Fruit fly (Drosophila melanogaster) whole organism, wandering third instar larva: ENCODE results near the gene hb.

Experiments used
- Abd-B ChIP-seq: fragments of >200 bp; optimal IDR thresholded peaks from 2 replicates; lab custom pipeline; 2017; ENCODE audit warnings: missing biosample characterization, missing genetic modification characterization
- CG32264 ChIP-seq: fragments of 200-800 bp; sonication (Bioruptor generic); optimal IDR thresholded peaks from 2 replicates; lab custom pipeline; 2016; ENCODE audit warnings: missing biosample characterization, missing genetic modification characterization
- CG9705 ChIP-seq: fragments of 200-800 bp; sonication (Bioruptor generic); optimal IDR thresholded peaks from 2 replicates; lab custom pipeline; 2018; ENCODE audit warnings: missing biosample characterization, mild to moderate bottlenecking, missing genetic modification characterization
- CrebA ChIP-seq: fragments of 200-800 bp; sonication (Bioruptor generic); optimal IDR thresholded peaks from 2 replicates; lab custom pipeline; 2016; ENCODE audit warnings: missing biosample characterization, mild to moderate bottlenecking, missing genetic modification characterization, borderline replicate concordance
- Dfd ChIP-seq: fragments of >200 bp; optimal IDR thresholded peaks from 2 replicates; lab custom pipeline; 2017; ENCODE audit warnings: missing biosample characterization, missing genetic modification characterization
- Dif ChIP-seq: fragments of 200-275, 200-300 bp; sonication (Bioruptor generic); optimal IDR thresholded peaks from 2 replicates; lab custom pipeline; 2018; ENCODE audit warnings: missing biosample characterization, missing genetic modification characterization; ENCODE audit not compliant: partially characterized antibody
- HLH106 ChIP-seq: fragments of 200-800 bp; optimal IDR thresholded peaks from 3 replicates; lab custom pipeline; 2019; ENCODE audit warnings: missing biosample characterization, mild to moderate bottlenecking, missing genetic modification characterization, moderate library complexity
- Hnf4 ChIP-seq: fragments of 200-800 bp; sonication (Bioruptor generic); optimal IDR thresholded peaks from 2 replicates; lab custom pipeline; 2016; ENCODE audit warnings: missing biosample characterization, mild to moderate bottlenecking, missing genetic modification characterization
- Hr78 ChIP-seq: fragments of >200 bp; optimal IDR thresholded peaks from 2 replicates; lab custom pipeline; 2017; ENCODE audit warnings: missing biosample characterization, missing genetic modification characterization
- Hr83 ChIP-seq: fragments of 200-300 bp; sonication (Bioruptor generic); optimal IDR thresholded peaks from 2 replicates; lab custom pipeline; 2016; ENCODE audit warnings: missing biosample characterization, mild to moderate bottlenecking, missing genetic modification characterization, moderate library complexity; ENCODE audit not compliant: poor library complexity, severe bottlenecking
- Jra ChIP-seq: sonication (Bioruptor generic); optimal IDR thresholded peaks from 2 replicates; lab custom pipeline; 2016; ENCODE audit warnings: missing biosample characterization, missing genetic modification characterization
- Myc ChIP-seq: fragments of >200 bp; optimal IDR thresholded peaks from 2 replicates; lab custom pipeline; 2017
- N ChIP-seq: fragments of >200 bp; optimal IDR thresholded peaks from 2 replicates; lab custom pipeline; 2018; ENCODE audit warnings: missing biosample characterization, missing external identifiers, missing genetic modification characterization
- OdsH ChIP-seq: fragments of 200-800 bp; sonication (Bioruptor generic); optimal IDR thresholded peaks from 2 replicates; lab custom pipeline; 2016; ENCODE audit warnings: missing biosample characterization, mild to moderate bottlenecking, missing genetic modification characterization
- Rel ChIP-seq, 2 experiments: fragments of 200-800 bp; sonication (Bioruptor generic) in 1 of 2; optimal IDR thresholded peaks; 2 replicates in 1 of 2; 3 replicates in 1 of 2; lab custom pipeline; 2016 to 2019; ENCODE audit warnings: mild to moderate bottlenecking in 2 of 2, missing biosample characterization in 2 of 2, missing genetic modification characterization in 2 of 2, moderate library complexity in 1 of 2
- Sp1 ChIP-seq: fragments of 200-800 bp; sonication (Bioruptor generic); optimal IDR thresholded peaks from 3 replicates; lab custom pipeline; 2019; ENCODE audit warnings: missing biosample characterization, mild to moderate bottlenecking, missing genetic modification characterization, moderate library complexity
- br ChIP-seq: fragments of 200-800 bp; sonication (Bioruptor generic); optimal IDR thresholded peaks from 2 replicates; lab custom pipeline; 2016; ENCODE audit warnings: missing biosample characterization, missing genetic modification characterization
- brk ChIP-seq: fragments of 200-800 bp; sonication (Bioruptor generic); optimal IDR thresholded peaks from 2 replicates; lab custom pipeline; 2016; ENCODE audit warnings: missing biosample characterization, mild to moderate bottlenecking, missing genetic modification characterization
- dl ChIP-seq, 2 experiments: fragments of 175-275, 200-275 bp in 1 of 2; fragments of 200-275 bp in 1 of 2; sonication (Bioruptor generic); optimal IDR thresholded peaks; lab custom pipeline; 2018; ENCODE audit warnings: mild to moderate bottlenecking in 2 of 2, missing biosample characterization in 2 of 2, missing genetic modification characterization in 2 of 2, moderate library complexity in 2 of 2; ENCODE audit not compliant: partially characterized antibody in 2 of 2, insufficient read depth in 1 of 2
- dsf ChIP-seq: sonication (Bioruptor generic); optimal IDR thresholded peaks from 2 replicates; lab custom pipeline; 2016; ENCODE audit warnings: missing biosample characterization, missing genetic modification characterization, borderline replicate concordance
- ey ChIP-seq: fragments of 200-800 bp; sonication (Bioruptor generic); optimal IDR thresholded peaks from 2 replicates; lab custom pipeline; 2016; ENCODE audit warnings: missing biosample characterization, missing genetic modification characterization
- foxo ChIP-seq, 2 experiments: fragments of 200-800 bp; sonication (Bioruptor generic); optimal IDR thresholded peaks; 2 replicates in 1 of 2; 3 replicates in 1 of 2; lab custom pipeline; 2016 to 2017; ENCODE audit warnings: missing biosample characterization in 2 of 2, missing genetic modification characterization in 2 of 2
- fru ChIP-seq: fragments of 200-800 bp; sonication (Bioruptor generic); optimal IDR thresholded peaks from 3 replicates; lab custom pipeline; 2016; ENCODE audit warnings: missing biosample characterization, mild to moderate bottlenecking, missing genetic modification characterization
- h ChIP-seq: fragments of 200-800 bp; sonication (Bioruptor generic); optimal IDR thresholded peaks from 3 replicates; lab custom pipeline; 2016; ENCODE audit warnings: missing biosample characterization, mild to moderate bottlenecking, missing genetic modification characterization
- jim ChIP-seq: fragments of 175-275, 200-325 bp; sonication (Bioruptor generic); optimal IDR thresholded peaks from 2 replicates; lab custom pipeline; 2016; ENCODE audit warnings: missing biosample characterization, mild to moderate bottlenecking, missing genetic modification characterization
- lola ChIP-seq: fragments of >200 bp; optimal IDR thresholded peaks from 2 replicates; lab custom pipeline; 2017; ENCODE audit warnings: missing biosample characterization, missing genetic modification characterization
- pan ChIP-seq: fragments of >200 bp; optimal IDR thresholded peaks from 2 replicates; lab custom pipeline; 2017
- psq ChIP-seq: fragments of 200-800 bp; sonication (Bioruptor generic); optimal IDR thresholded peaks from 3 replicates; lab custom pipeline; 2017; ENCODE audit warnings: missing biosample characterization, mild to moderate bottlenecking, missing genetic modification characterization, moderate library complexity
- rgr ChIP-seq: fragments of 200-800 bp; sonication (Bioruptor generic); optimal IDR thresholded peaks from 3 replicates; lab custom pipeline; 2016; ENCODE audit warnings: missing biosample characterization, mild to moderate bottlenecking, missing genetic modification characterization
- sage ChIP-seq: fragments of 200-800 bp; sonication (Bioruptor generic); optimal IDR thresholded peaks from 2 replicates; lab custom pipeline; 2016; ENCODE audit warnings: missing biosample characterization, mild to moderate bottlenecking, missing genetic modification characterization
- sv ChIP-seq: fragments of 200-800 bp; sonication (Bioruptor generic); optimal IDR thresholded peaks from 3 replicates; lab custom pipeline; 2016; ENCODE audit warnings: missing biosample characterization, missing genetic modification characterization
- tai ChIP-seq: sonication (Bioruptor generic); optimal IDR thresholded peaks from 2 replicates; lab custom pipeline; 2016; ENCODE audit warnings: missing biosample characterization, missing genetic modification characterization
- usp ChIP-seq: fragments of >200 bp; optimal IDR thresholded peaks from 2 replicates; lab custom pipeline; 2017; ENCODE audit warnings: missing biosample characterization, missing genetic modification characterization
- woc ChIP-seq: sonication (Bioruptor generic); optimal IDR thresholded peaks from 2 replicates; lab custom pipeline; 2016; ENCODE audit warnings: missing biosample characterization, mild to moderate bottlenecking, missing genetic modification characterization

Gene hb

dm6 chr3R:8670529-8671491, 26.8 kb downstream of the hb start, which contains the start of gene p:
Gene p (minus strand): TSS chr3R:8670684.
- TF ChIP-seq foxo (GFP tag; optimal IDR thresholded peaks at IDR 0.05; lab: Kevin White, UChicago) (peak in 1 of 2 experiments; percentile 62), sage (peak; percentile 11), usp (GFP tag; lab: Kevin White, UChicago) (no peak), dsf (peak; percentile 6), sv (no peak), h (GFP tag; lab: Kevin White, UChicago) (peak; percentile 33), woc (GFP tag; lab: Kevin White, UChicago) (peak; percentile 55), Hnf4 (GFP tag; lab: Kevin White, UChicago) (peak; percentile 21), fru (GFP tag; lab: Kevin White, UChicago) (peak; percentile 83), Hr83 (GFP tag; lab: Kevin White, UChicago) (peak; percentile 9), ey (GFP tag; lab: Kevin White, UChicago) (peak; percentile 1), HLH106 (tag; lab: Kevin White, UChicago) (no peak), OdsH (peak; percentile 47), rgr (GFP tag; lab: Kevin White, UChicago) (peak; percentile 61), Jra (GFP tag; lab: Kevin White, UChicago) (peak; percentile 18), Myc (lab: Kevin White, UChicago) (no peak)

- no peak for TF ChIP-seq CrebA
- TF ChIP-seq h (GFP tag; lab: Kevin White, UChicago): peak; percentile 67
- TF ChIP-seq lola (GFP tag; lab: Kevin White, UChicago): no peak
- peak; percentile 8 to 48 for TF ChIP-seq foxo (GFP tag; optimal IDR thresholded peaks at IDR 0.05; lab: Kevin White, UChicago)
- no peak for TF ChIP-seq psq (GFP tag; lab: Kevin White, UChicago)
- TF ChIP-seq ey (GFP tag; lab: Kevin White, UChicago): peak; percentile 54
- no peak for TF ChIP-seq sage
- TF ChIP-seq OdsH: no peak
- TF ChIP-seq Hr78: no peak
- no peak for TF ChIP-seq N
- TF ChIP-seq jim (GFP tag; lab: Kevin White, UChicago): no peak
- no peak for TF ChIP-seq brk (GFP tag; lab: Kevin White, UChicago)
- peak; percentile 24 for TF ChIP-seq Rel (GFP tag; optimal IDR thresholded peaks at IDR 0.05; lab: Kevin White, UChicago)
- TF ChIP-seq Rel (tag; optimal IDR thresholded peaks at IDR 0.05; lab: Kevin White, UChicago): no peak
- no peak for TF ChIP-seq HLH106 (tag; lab: Kevin White, UChicago)
- TF ChIP-seq Hr83 (GFP tag; lab: Kevin White, UChicago): no peak
- TF ChIP-seq Myc (lab: Kevin White, UChicago): no peak
- TF ChIP-seq Dif: no peak
- no peak for TF ChIP-seq Sp1
- no peak for TF ChIP-seq pan
- no peak for TF ChIP-seq CG9705
- peak; percentile 29 for TF ChIP-seq Hnf4 (GFP tag; lab: Kevin White, UChicago)
- TF ChIP-seq dsf: no peak
- no peak for TF ChIP-seq br
- no peak for TF ChIP-seq tai
- TF ChIP-seq dl (GFP tag; optimal IDR thresholded peaks at IDR 0.05; lab: Kevin White, UChicago; ENCODE audit: insufficient read depth in 1 of 2, partially characterized antibody in 2 of 2): no peak
- TF ChIP-seq CG32264: peak; percentile 31
- no peak for TF ChIP-seq sv
- TF ChIP-seq woc (GFP tag; lab: Kevin White, UChicago): no peak
- no peak for TF ChIP-seq fru (GFP tag; lab: Kevin White, UChicago)
- no peak for TF ChIP-seq Dfd (GFP tag; lab: Kevin White, UChicago)
- no peak for TF ChIP-seq usp (GFP tag; lab: Kevin White, UChicago)
- TF ChIP-seq rgr (GFP tag; lab: Kevin White, UChicago): peak; percentile 28
- no peak for TF ChIP-seq Abd-B (GFP tag; lab: Kevin White, UChicago)
These were observed 27.6 kb downstream of the hb start for dm6 chr3R:8669900-8670528.
